Worm (Caenorhabditis elegans) whole organism, young adult: ENCODE results near the gene mec-10.

Experiments
- dpl-1 ChIP-seq: fragments of 150-350 bp; optimal IDR thresholded peaks from 2 replicates; lab custom pipeline; 2014; ENCODE audit warnings: missing biosample characterization, missing genetic modification reagents, missing genetic modification characterization
- hrde-1 ChIP-seq: sonication (generic microtip); optimal IDR thresholded peaks from 2 replicates; lab custom pipeline; 2016; ENCODE audit warnings: missing genetic modification characterization, mild to moderate bottlenecking, missing compliant biosample characterization, moderate library complexity, missing genotype, missing genetic modification reagents, borderline replicate concordance
- lin-54 ChIP-seq: fragments of 200-800 bp; sonication (Bioruptor generic); optimal IDR thresholded peaks from 2 replicates; lab custom pipeline; 2018; ENCODE audit warnings: mild to moderate bottlenecking, missing genetic modification characterization, missing compliant biosample characterization
- snpc-4 ChIP-seq, 5 experiments: fragments of 150-350 bp in 1 of 5; sonication (generic microtip) in 4 of 5; optimal IDR thresholded peaks; 2 replicates each; lab custom pipeline; 2014 to 2018; ENCODE audit warnings: missing genetic modification characterization in 5 of 5, missing biosample characterization in 3 of 5, antibody characterized with exemption in 2 of 5, mild to moderate bottlenecking in 2 of 5, missing compliant biosample characterization in 2 of 5, missing genotype in 2 of 5, moderate library complexity in 2 of 5, missing genetic modification reagents in 1 of 5

- TF ChIP-seq snpc-4 (GFP tag; optimal IDR thresholded peaks at IDR 0.05; lab: Kevin White, UChicago) (no peak), snpc-4 (tag; optimal IDR thresholded peaks at IDR 0.05; lab: Kevin White, UChicago) (no peak), lin-54 (GFP tag; lab: Kevin White, UChicago) (no peak), hrde-1 (tag; lab: Kevin White, UChicago) (no peak), dpl-1 (GFP tag; lab: Kevin White, UChicago) (no peak)
These were observed 6.2 kb upstream of the mec-10 start for ce11 chrX:8476308-8476707.
